Fruit fly (Drosophila melanogaster) whole organism, embryonic: Measurements from ENCODE around the gene SCOT.

Experiments used
- ATbp ChIP-seq: fragments of 200-800 bp; sonication (Bioruptor generic); optimal IDR thresholded peaks from 2 replicates; lab custom pipeline; 2017; ENCODE audit warnings: missing biosample characterization, mild to moderate bottlenecking, missing genetic modification characterization, missing genetic modification reagents
- Awh ChIP-seq: fragments of 200-800 bp; sonication (Bioruptor generic); IDR thresholded peaks from 2 replicates; pipeline ENCODE4, ENCODE4 v1.3.6; 2022; ENCODE audit warnings: missing biosample characterization, missing genetic modification characterization
- Blimp-1 ChIP-seq: fragments of 200-800 bp; sonication (Bioruptor generic); optimal IDR thresholded peaks from 3 replicates; lab custom pipeline; 2018; ENCODE audit warnings: missing biosample characterization, missing genetic modification characterization, mild to moderate bottlenecking, moderate library complexity, missing genetic modification reagents
- CG10209 ChIP-seq: fragments of 200-800 bp; sonication (Bioruptor generic); optimal IDR thresholded peaks from 3 replicates; lab custom pipeline; 2017; ENCODE audit warnings: missing biosample characterization, mild to moderate bottlenecking, missing genetic modification characterization, missing genetic modification reagents
- CG10543 ChIP-seq: fragments of 200-800 bp; sonication (Bioruptor generic); optimal IDR thresholded peaks from 3 replicates; lab custom pipeline; 2017; ENCODE audit warnings: missing biosample characterization, mild to moderate bottlenecking, missing genetic modification characterization, moderate library complexity
- CG11247 ChIP-seq: fragments of 200-800 bp; sonication (Bioruptor generic); IDR thresholded peaks from 2 replicates; pipeline ENCODE4 v1.3.6; 2022; ENCODE audit warnings: missing biosample characterization, missing genetic modification characterization
- CG11504 ChIP-seq: fragments of 200-800 bp; sonication (Bioruptor generic); optimal IDR thresholded peaks from 3 replicates; lab custom pipeline; 2019; ENCODE audit warnings: missing biosample characterization, mild to moderate bottlenecking, missing genetic modification characterization, moderate library complexity
- CG11696 ChIP-seq: fragments of 200-800 bp; sonication (Bioruptor generic); IDR thresholded peaks from 2 replicates; pipeline ENCODE4 v1.3.6; 2022; ENCODE audit warnings: missing biosample characterization, missing genetic modification characterization
- CG12104 ChIP-seq: fragments of 200-800 bp; sonication (Bioruptor generic); optimal IDR thresholded peaks from 3 replicates; lab custom pipeline; 2016; ENCODE audit warnings: missing biosample characterization, missing genetic modification characterization
- CG12219 ChIP-seq: fragments of 200-800 bp; sonication (Bioruptor generic); optimal IDR thresholded peaks from 3 replicates; lab custom pipeline; 2018; ENCODE audit warnings: missing biosample characterization, mild to moderate bottlenecking, missing genetic modification characterization
- CG15073 ChIP-seq: fragments of 200-800 bp; sonication (Bioruptor generic); optimal IDR thresholded peaks from 2 replicates; lab custom pipeline; 2016; ENCODE audit warnings: missing biosample characterization, missing genetic modification characterization
- CG15514 ChIP-seq: fragments of 200-800 bp; sonication (Bioruptor generic); optimal IDR thresholded peaks from 3 replicates; lab custom pipeline; 2017; ENCODE audit warnings: missing biosample characterization, missing genetic modification characterization, mild to moderate bottlenecking, moderate library complexity, missing genetic modification reagents
- CG1603 ChIP-seq: fragments of 200-800 bp; sonication (Bioruptor generic); optimal IDR thresholded peaks from 2 replicates; lab custom pipeline; 2019; ENCODE audit warnings: missing biosample characterization, mild to moderate bottlenecking, missing genetic modification characterization, moderate library complexity
- CG16863 ChIP-seq: fragments of 200-800 bp; sonication (Bioruptor generic); optimal IDR thresholded peaks from 3 replicates; lab custom pipeline; 2016; ENCODE audit warnings: missing biosample characterization, missing genetic modification characterization
- CG2199 ChIP-seq: fragments of 200-800 bp; sonication (Bioruptor generic); IDR thresholded peaks from 3 replicates; pipeline ENCODE4 v1.3.6; 2022; ENCODE audit warnings: missing biosample characterization, missing genetic modification characterization
- CG2678 ChIP-seq: fragments of 200-800 bp; sonication (Bioruptor generic); optimal IDR thresholded peaks from 3 replicates; lab custom pipeline; 2019; ENCODE audit warnings: missing biosample characterization, mild to moderate bottlenecking, missing genetic modification characterization, moderate library complexity
- CG3407 ChIP-seq: fragments of 200-800 bp; sonication (Bioruptor generic); optimal IDR thresholded peaks from 2 replicates; lab custom pipeline; 2018; ENCODE audit warnings: missing biosample characterization, mild to moderate bottlenecking, missing genetic modification characterization
- CG6813 ChIP-seq: fragments of 200-800 bp; sonication (Bioruptor generic); optimal IDR thresholded peaks from 2 replicates; lab custom pipeline; 2017; ENCODE audit warnings: missing biosample characterization, missing genetic modification characterization, mild to moderate bottlenecking, moderate library complexity, missing genetic modification reagents
- HHEX ChIP-seq: fragments of 200-800 bp; sonication (Bioruptor generic); optimal IDR thresholded peaks from 3 replicates; lab custom pipeline; 2017; ENCODE audit warnings: missing biosample characterization, mild to moderate bottlenecking, missing genetic modification characterization, missing genetic modification reagents
- Hmr ChIP-seq: fragments of 200-800 bp; sonication (Bioruptor generic); optimal IDR thresholded peaks from 3 replicates; lab custom pipeline; 2017; ENCODE audit warnings: mild to moderate bottlenecking, missing biosample characterization, missing genetic modification reagents, missing genetic modification characterization
- PHDP ChIP-seq: fragments of 200-800 bp; sonication (Bioruptor generic); optimal IDR thresholded peaks from 3 replicates; lab custom pipeline; 2018; ENCODE audit warnings: missing biosample characterization, mild to moderate bottlenecking, missing genetic modification characterization, moderate library complexity
- Sox102F ChIP-seq: fragments of 200-800 bp; sonication (Bioruptor generic); optimal IDR thresholded peaks from 2 replicates; lab custom pipeline; 2018; ENCODE audit warnings: missing biosample characterization, mild to moderate bottlenecking, missing genetic modification characterization, moderate library complexity
- Trl ChIP-seq, 3 experiments: fragments of >200 bp in 2 of 3; fragments of 200-800 bp in 1 of 3; sonication (Bioruptor generic) in 1 of 3; optimal IDR thresholded peaks; 2 replicates in 1 of 3; 3 replicates in 2 of 3; lab custom pipeline; 2016 to 2017; ENCODE audit warnings: missing biosample characterization in 1 of 3, missing genetic modification characterization in 1 of 3
- al ChIP-seq: fragments of 200-800 bp; sonication (Bioruptor generic); IDR thresholded peaks from 2 replicates; pipeline ENCODE4 v1.3.6; 2022; ENCODE audit warnings: missing biosample characterization, missing genetic modification characterization
- cad ChIP-seq: fragments of >200 bp; optimal IDR thresholded peaks from 2 replicates; lab custom pipeline; 2017; ENCODE audit warnings: missing biosample characterization, missing genetic modification characterization
- cas ChIP-seq: fragments of 200-800 bp; sonication (Bioruptor generic); IDR thresholded peaks from 2 replicates; pipeline ENCODE4 v1.3.6; 2022; ENCODE audit warnings: missing biosample characterization, missing genetic modification characterization
- ewg ChIP-seq: fragments of 200-800 bp; sonication (Bioruptor generic); optimal IDR thresholded peaks from 3 replicates; lab custom pipeline; 2017; ENCODE audit warnings: mild to moderate bottlenecking, missing biosample characterization, missing genetic modification reagents, missing genetic modification characterization
- gce ChIP-seq: fragments of 200-800 bp; sonication (Bioruptor generic); IDR thresholded peaks from 3 replicates; pipeline ENCODE4 v1.3.6; 2022; ENCODE audit warnings: missing biosample characterization, missing genetic modification characterization
- lab ChIP-seq: fragments of 200-800 bp; sonication (Bioruptor generic); optimal IDR thresholded peaks from 3 replicates; lab custom pipeline; 2017; ENCODE audit warnings: missing biosample characterization, missing genetic modification characterization, mild to moderate bottlenecking, moderate library complexity, missing genetic modification reagents
- lov ChIP-seq, 2 experiments: fragments of 200-800 bp in 1 of 2; fragments of >200 bp in 1 of 2; sonication (Bioruptor generic) in 1 of 2; IDR thresholded peaks in 1 of 2; optimal IDR thresholded peaks in 1 of 2; 2 replicates in 1 of 2; 3 replicates in 1 of 2; pipeline versions ENCODE4 v1.3.6 to Lab custom; 2017 to 2022; ENCODE audit warnings: missing biosample characterization in 1 of 2, missing genetic modification characterization in 1 of 2
- maf-S ChIP-seq: fragments of 200-800 bp; sonication (Bioruptor generic); optimal IDR thresholded peaks from 2 replicates; lab custom pipeline; 2016; ENCODE audit warnings: missing biosample characterization, missing genetic modification characterization
- onecut ChIP-seq: fragments of 200-800 bp; sonication (Bioruptor generic); IDR thresholded peaks from 2 replicates; pipeline ENCODE4 v1.3.6; 2022; ENCODE audit warnings: missing biosample characterization, missing genetic modification characterization
- pita ChIP-seq: fragments of 200-800 bp; sonication (Bioruptor generic); optimal IDR thresholded peaks from 2 replicates; lab custom pipeline; 2017; ENCODE audit warnings: missing biosample characterization, mild to moderate bottlenecking, missing genetic modification characterization
- sd ChIP-seq: fragments of 200-800 bp; sonication (Bioruptor generic); optimal IDR thresholded peaks from 3 replicates; lab custom pipeline; 2018; ENCODE audit warnings: missing biosample characterization, mild to moderate bottlenecking, missing genetic modification characterization, moderate library complexity
- sens ChIP-seq: fragments of 200-800 bp; sonication (Bioruptor generic); peaks from one replicate; lab custom pipeline; 2016; ENCODE audit warnings: missing biosample characterization, missing genetic modification characterization
- sens-2 ChIP-seq: fragments of 200-800 bp; sonication (Bioruptor generic); IDR thresholded peaks from 2 replicates; pipeline ENCODE4 v1.3.6; 2022; ENCODE audit warnings: missing biosample characterization, missing genetic modification characterization
- seq ChIP-seq: fragments of 200-800 bp; sonication (Bioruptor generic); IDR thresholded peaks from 2 replicates; pipeline ENCODE4 v1.3.6; 2022; ENCODE audit warnings: missing biosample characterization, missing genetic modification characterization
- slp2 ChIP-seq: fragments of 200-800 bp; sonication (Bioruptor generic); optimal IDR thresholded peaks from 2 replicates; lab custom pipeline; 2016; ENCODE audit warnings: missing biosample characterization, missing genetic modification characterization
- wek ChIP-seq: fragments of 200-800 bp; sonication (Bioruptor generic); optimal IDR thresholded peaks from 3 replicates; lab custom pipeline; 2018; ENCODE audit warnings: missing biosample characterization, mild to moderate bottlenecking, missing genetic modification characterization, moderate library complexity

Gene SCOT

dm6 chr3L:2004732-2005131 is 41.8 kb downstream of the SCOT start (continued):
- TF ChIP-seq CG11504 (peak; percentile 28), slp2 (peak; percentile 6), cad (GFP tag; lab: Kevin White, UChicago) (no peak), Hmr (GFP tag; lab: Kevin White, UChicago) (peak; percentile 21), CG15073 (GFP tag; lab: Kevin White, UChicago) (no peak), lov (optimal IDR thresholded peaks at IDR 0.05; lab: Kevin White, UChicago) (no peak), lov (GFP tag; IDR thresholded peaks at IDR 0.05; lab: Robert Waterston, UW) (0 out of 3 replicates have a peak, but pooled peaks have one; percentile 14), CG2199 (GFP tag; lab: Robert Waterston, UW) (no peak), CG15514 (GFP tag; lab: Kevin White, UChicago) (peak; percentile 7), maf-S (no peak), sd (tag; lab: Kevin White, UChicago) (peak; percentile 1), lab (peak; percentile 27), ewg (peak; percentile 1), CG11247 (GFP tag; lab: Robert Waterston, UW) (0 out of 2 replicates have a peak, but pooled peaks have one; percentile 33), Awh (peak; percentile 37; the same call in 1 of the 2 replicates), sens-2 (GFP tag; lab: Robert Waterston, UW) (no peak), HHEX (GFP tag; lab: Kevin White, UChicago) (peak; percentile 18), sens (peak; percentile 18), Trl (optimal IDR thresholded peaks at IDR 0.05; lab: Kevin White, UChicago) (no peak), Trl (GFP tag; optimal IDR thresholded peaks at IDR 0.05; lab: Kevin White, UChicago) (peak; percentile 1), CG2678 (tag; lab: Kevin White, UChicago) (peak; percentile 50), ATbp (GFP tag; lab: Kevin White, UChicago) (peak; percentile 61), cas (GFP tag; lab: Robert Waterston, UW) (no peak), CG16863 (GFP tag; lab: Kevin White, UChicago) (peak; percentile 22), CG11696 (GFP tag; lab: Robert Waterston, UW) (0 out of 2 replicates have a peak, but pooled peaks have one; percentile 39), gce (GFP tag; lab: Robert Waterston, UW) (0 out of 3 replicates have a peak, but pooled peaks have one; percentile 35), CG12104 (GFP tag; lab: Kevin White, UChicago) (no peak), seq (GFP tag; lab: Robert Waterston, UW) (0 out of 2 replicates have a peak, but pooled peaks have one; percentile 7), CG6813 (GFP tag; lab: Kevin White, UChicago) (peak; percentile 29), Sox102F (GFP tag; lab: Kevin White, UChicago) (peak; percentile 27), CG3407 (peak; percentile 26), CG12219 (GFP tag; lab: Kevin White, UChicago) (peak; percentile 15), onecut (GFP tag; lab: Robert Waterston, UW) (0 out of 2 replicates have a peak, but pooled peaks have one; percentile 15), PHDP (tag; lab: Kevin White, UChicago) (peak; percentile 28), CG10209 (GFP tag; lab: Kevin White, UChicago) (peak; percentile 26), Blimp-1 (GFP tag; lab: Kevin White, UChicago) (peak; percentile 37), CG1603 (tag; lab: Kevin White, UChicago) (peak; percentile 49), al (GFP tag; lab: Robert Waterston, UW) (no peak), CG10543 (GFP tag; lab: Kevin White, UChicago) (peak; percentile 2), wek (GFP tag; lab: Kevin White, UChicago) (peak; percentile 6), pita (GFP tag; lab: Kevin White, UChicago) (no peak)
